Fruit fly (Drosophila melanogaster) whole organism: ENCODE results near the gene CG34253.

Experiments used
- CG8478 ChIP-seq: fragments of >200 bp; optimal IDR thresholded peaks from 2 replicates; lab custom pipeline; 2018; ENCODE audit warnings: inconsistent platforms
- Dll ChIP-seq: fragments of >200 bp; optimal IDR thresholded peaks from 2 replicates; lab custom pipeline; 2017
- EcR ChIP-seq, 2 experiments: fragments of >200 bp; optimal IDR thresholded peaks; 2 replicates each; lab custom pipeline; 2017; ENCODE audit warnings: missing biosample characterization in 2 of 2, missing genetic modification characterization in 2 of 2, missing genetic modification reagents in 2 of 2
- pan ChIP-seq: fragments of >200 bp; optimal IDR thresholded peaks from 2 replicates; lab custom pipeline; 2017
- psq ChIP-seq: fragments of >200 bp; optimal IDR thresholded peaks from 2 replicates; lab custom pipeline; 2017
- usp ChIP-seq: fragments of >200 bp; optimal IDR thresholded peaks from 2 replicates; lab custom pipeline; 2017; ENCODE audit warnings: missing biosample characterization, missing genetic modification characterization, mixed read lengths

Gene CG34253

DNA sequence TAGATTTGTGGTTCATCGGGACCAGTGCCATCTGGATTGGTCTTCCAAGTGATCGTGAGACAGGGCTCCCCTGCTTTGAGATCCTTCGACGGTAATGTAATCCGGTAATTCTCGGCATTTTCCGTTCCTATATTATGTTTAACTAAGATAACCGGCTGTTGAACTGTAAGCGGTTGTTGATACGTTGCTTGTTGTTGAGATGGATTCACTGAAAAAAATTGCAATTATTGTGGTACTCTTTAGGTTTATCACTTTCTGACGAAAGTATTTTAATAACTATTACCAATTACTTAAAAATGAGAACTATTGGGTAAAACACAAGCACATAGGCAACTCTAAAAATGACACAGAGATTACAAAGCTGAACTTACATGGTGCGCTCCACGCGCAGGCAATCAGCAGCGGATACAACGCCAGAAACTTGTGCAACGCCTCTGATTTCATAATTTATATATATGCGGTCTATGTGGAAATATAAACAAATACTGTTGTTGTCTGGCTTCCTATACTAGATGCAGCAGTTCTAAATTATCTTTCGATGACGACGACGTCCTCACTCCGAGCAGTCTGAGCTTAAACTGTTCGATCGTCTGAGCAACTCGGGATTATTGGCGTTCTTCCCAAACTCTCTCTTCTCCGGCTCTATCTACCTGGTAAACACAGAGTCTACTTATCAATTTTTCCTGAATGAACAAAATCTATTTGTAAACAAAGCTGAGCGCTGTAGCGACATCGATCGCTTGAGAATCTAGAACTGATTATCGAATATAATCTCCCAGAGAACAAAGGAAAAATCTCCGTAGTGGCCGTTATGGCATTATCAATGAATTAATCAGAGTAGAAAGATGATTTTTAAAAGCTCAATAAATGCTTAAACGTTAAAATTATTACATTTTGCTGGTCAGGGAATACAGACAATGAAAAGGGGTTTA is at the start of gene CG34253:
Gene CG34253, minus strand, starts transcription at position 567 of the 932 bp plus-strand sequence.
- no peak for TF ChIP-seq EcR (GFP tag; optimal IDR thresholded peaks at IDR 0.05; lab: Kevin White, UChicago)
- TF ChIP-seq psq (lab: Kevin White, UChicago), result no peak
- no peak for TF ChIP-seq CG8478 (lab: Kevin White, UChicago)
- TF ChIP-seq Dll (lab: Kevin White, UChicago), result no peak

DNA sequence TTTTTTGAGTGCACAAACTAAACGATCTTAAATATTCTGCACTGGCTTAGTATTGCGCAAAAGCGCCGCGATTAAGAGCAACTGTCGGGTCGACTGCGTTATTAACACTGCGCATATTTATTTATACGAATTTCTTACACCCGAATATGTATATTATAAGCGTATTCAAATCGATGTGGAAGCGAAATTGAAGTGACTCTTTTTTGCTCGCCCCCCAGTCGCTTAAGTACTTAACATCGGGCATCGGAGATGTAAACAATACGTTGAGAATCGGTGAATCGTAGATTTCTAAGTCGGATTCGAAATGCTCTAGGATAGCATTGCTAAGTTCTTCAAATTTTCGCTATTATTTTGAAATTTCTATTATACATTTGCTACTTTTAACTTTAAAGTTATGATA is 45.5 kb upstream of the CG34253 start, which contains the start of gene Cyp312a1:
Gene Cyp312a1, minus strand, starts transcription at position 101 of the 400 bp plus-strand sequence.
- no peak for TF ChIP-seq pan
- no peak for TF ChIP-seq CG8478 (lab: Kevin White, UChicago)
- TF ChIP-seq Dll (lab: Kevin White, UChicago), result no peak
- no peak for TF ChIP-seq usp (GFP tag; lab: Kevin White, UChicago)
- TF ChIP-seq psq (lab: Kevin White, UChicago), result no peak
- no peak for TF ChIP-seq EcR (GFP tag; optimal IDR thresholded peaks at IDR 0.05; lab: Kevin White, UChicago)

DNA sequence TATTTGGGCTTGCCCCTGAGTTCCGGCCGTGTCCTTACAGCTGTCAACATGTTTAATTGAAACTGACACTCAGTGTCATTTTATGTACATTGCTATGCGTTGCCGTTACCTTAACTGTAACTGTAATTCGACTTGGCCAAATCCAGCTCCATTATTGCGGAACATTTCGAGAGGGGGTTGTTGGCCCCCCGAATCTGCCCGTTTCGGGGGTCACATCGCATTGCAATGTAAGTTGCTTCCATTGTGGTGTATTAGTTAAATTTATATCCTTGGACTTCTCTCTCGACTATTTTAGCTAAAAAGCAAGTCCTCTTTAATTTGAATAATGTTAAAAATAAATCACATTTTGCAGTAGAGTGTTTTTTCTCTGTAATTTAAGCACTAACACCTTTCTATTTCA is 37.0 kb upstream of the CG34253 start:
- no peak for TF ChIP-seq CG8478 (lab: Kevin White, UChicago)
- TF ChIP-seq usp (GFP tag; lab: Kevin White, UChicago), result no peak
- no peak for TF ChIP-seq psq (lab: Kevin White, UChicago)
- no peak for TF ChIP-seq EcR (GFP tag; optimal IDR thresholded peaks at IDR 0.05; lab: Kevin White, UChicago)
- TF ChIP-seq Dll (lab: Kevin White, UChicago), result no peak
- no peak for TF ChIP-seq pan

DNA sequence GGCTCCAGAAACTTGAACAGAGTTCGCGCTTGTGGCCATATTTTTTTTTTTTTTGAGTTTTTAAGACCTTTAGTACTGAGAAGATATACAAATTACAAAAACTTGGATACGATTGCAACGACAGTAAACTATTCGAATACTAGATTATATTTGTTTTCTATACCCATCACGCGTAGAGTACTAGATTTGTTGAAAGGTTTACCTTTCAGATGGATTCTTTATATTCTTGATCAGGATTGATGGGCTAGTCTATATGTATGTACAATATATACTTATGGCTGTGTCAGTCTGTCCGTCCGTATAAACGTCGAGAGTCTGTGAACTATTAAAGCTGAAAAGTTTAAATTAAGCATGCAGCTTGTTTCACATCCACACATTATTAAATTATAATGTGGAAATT is 34.8 kb upstream of the CG34253 start, which contains the start of gene CG42853:
Gene CG42853, minus strand, starts transcription at position 101 of the 400 bp plus-strand sequence.
- no peak for TF ChIP-seq CG8478 (lab: Kevin White, UChicago)
- TF ChIP-seq EcR (GFP tag; optimal IDR thresholded peaks at IDR 0.05; lab: Kevin White, UChicago), result no peak
- no peak for TF ChIP-seq pan
- TF ChIP-seq Dll (lab: Kevin White, UChicago), result no peak
- TF ChIP-seq usp (GFP tag; lab: Kevin White, UChicago), result no peak
- no peak for TF ChIP-seq psq (lab: Kevin White, UChicago)

- TF ChIP-seq pan (no peak), CG8478 (lab: Kevin White, UChicago) (no peak), Dll (lab: Kevin White, UChicago) (no peak)
These were observed 27.2 kb upstream of the CG34253 start for dm6 chr3L:18114038-18114926.

dm6 chr3L:18112669-18113068 is 25.5 kb upstream of the CG34253 start, which contains the start of the genes CG32195 and CG7341:
Gene CG32195 (plus strand): TSS chr3L:18112959.
Gene CG7341 (plus strand): TSS chr3L:18112959.
- TF ChIP-seq pan (no peak), Dll (lab: Kevin White, UChicago) (no peak), psq (lab: Kevin White, UChicago) (no peak), EcR (GFP tag; optimal IDR thresholded peaks at IDR 0.05; lab: Kevin White, UChicago) (no peak), usp (GFP tag; lab: Kevin White, UChicago) (no peak), CG8478 (lab: Kevin White, UChicago) (no peak)

DNA sequence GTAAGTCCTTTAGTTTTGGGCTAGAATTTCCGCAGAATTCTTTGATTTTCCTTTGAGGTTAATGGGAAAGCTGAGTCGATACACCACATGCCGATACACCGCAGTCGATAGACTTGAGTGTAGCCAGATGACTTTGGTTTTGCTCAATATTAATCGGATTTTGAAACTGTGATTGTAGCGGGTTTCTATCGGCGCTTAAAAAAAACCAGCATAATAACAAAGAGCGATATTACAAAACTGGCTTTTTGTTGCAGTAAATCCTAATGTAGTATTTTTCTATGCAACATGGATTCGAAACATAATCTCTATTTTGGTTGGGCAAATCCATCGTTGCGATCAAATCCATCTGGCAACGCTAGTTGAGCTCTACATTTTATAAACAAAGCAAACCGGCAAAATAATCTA is 22.3 kb upstream of the CG34253 start, which contains the start of the genes Polr3D and mus304:
Gene Polr3D, minus strand, starts transcription at position 116 of the 405 bp plus-strand sequence.
Gene mus304, plus strand, starts transcription at position 356 of the 405 bp plus-strand sequence.
- TF ChIP-seq psq (lab: Kevin White, UChicago) (no peak), CG8478 (lab: Kevin White, UChicago) (no peak), usp (GFP tag; lab: Kevin White, UChicago) (no peak), pan (no peak), Dll (lab: Kevin White, UChicago) (no peak), EcR (GFP tag; optimal IDR thresholded peaks at IDR 0.05; lab: Kevin White, UChicago) (no peak)

dm6 chr3L:18106021-18106944 is 19.2 kb upstream of the CG34253 start, which contains the start of the genes CG13698 and mRpS26:
Gene CG13698 (minus strand): TSS chr3L:18106149.
Gene mRpS26 (plus strand): TSS chr3L:18106579.
- TF ChIP-seq pan, result no peak
- no peak for TF ChIP-seq psq (lab: Kevin White, UChicago)
- TF ChIP-seq EcR (GFP tag; optimal IDR thresholded peaks at IDR 0.05; lab: Kevin White, UChicago), result no peak
- TF ChIP-seq Dll (lab: Kevin White, UChicago), result no peak
- TF ChIP-seq usp (GFP tag; lab: Kevin White, UChicago), result no peak
- no peak for TF ChIP-seq CG8478 (lab: Kevin White, UChicago)

- TF ChIP-seq usp (GFP tag; lab: Kevin White, UChicago), result no peak
- TF ChIP-seq pan, result no peak
- TF ChIP-seq Dll (lab: Kevin White, UChicago), result no peak
- no peak for TF ChIP-seq psq (lab: Kevin White, UChicago)
- no peak for TF ChIP-seq EcR (GFP tag; optimal IDR thresholded peaks at IDR 0.05; lab: Kevin White, UChicago)
- no peak for TF ChIP-seq CG8478 (lab: Kevin White, UChicago)
These were observed 18.4 kb upstream of the CG34253 start for dm6 chr3L:18105343-18106020.
